Worm (Caenorhabditis elegans): Measurements from ENCODE around the gene srd-64.

DNA sequence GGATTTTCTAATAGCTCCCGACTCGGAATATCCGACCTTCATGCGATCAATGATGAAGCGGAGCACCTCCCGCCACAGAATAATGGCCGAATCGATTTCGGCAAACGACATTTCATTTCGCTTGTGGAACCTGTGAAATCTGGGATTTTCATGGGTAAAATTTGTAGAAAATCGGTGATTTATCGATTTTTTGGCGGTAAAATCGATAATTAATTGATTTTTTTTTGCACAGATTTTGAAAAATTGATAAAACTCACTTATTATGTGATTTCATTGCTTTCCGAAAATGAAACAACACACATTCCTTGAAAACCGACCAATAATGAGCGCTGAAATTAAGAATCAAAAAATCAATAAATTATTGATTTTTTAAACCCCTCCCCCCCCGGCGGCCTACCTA, 28.0 kb downstream of the srd-64 start:
- TF ChIP-seq ceh-90 (tag; optimal IDR thresholded peaks at IDR 0.05) (no peak), ama-1 (optimal IDR thresholded peaks at IDR 0.05) (no peak), sptf-1 (tag; optimal IDR thresholded peaks at IDR 0.05) (no peak), nhr-20 (tag; optimal IDR thresholded peaks at IDR 0.05) (no peak), dpl-1 (GFP tag; optimal IDR thresholded peaks at IDR 0.05) (no peak), nhr-237 (tag; optimal IDR thresholded peaks at IDR 0.05) (no peak), lsy-2 (tag; optimal IDR thresholded peaks at IDR 0.05) (no peak), elt-2 (tag; optimal IDR thresholded peaks at IDR 0.05) (no peak), pqm-1 (tag; optimal IDR thresholded peaks at IDR 0.05) (no peak), elt-3 (tag; optimal IDR thresholded peaks at IDR 0.05) (no peak), sup-37 (GFP tag; optimal IDR thresholded peaks at IDR 0.05) (no peak), unc-62 (GFP tag; optimal IDR thresholded peaks at IDR 0.05) (no peak)

All from whole organism, L1 larva.